Worm (Caenorhabditis elegans): ENCODE measurements around the gene B0252.3.
"Not testable (repeated sequence)": the region's sequence is repeated elsewhere in the genome, so short reads cannot be mapped to it uniquely, and the experiment has no call there.

Gene B0252.3

ce11 chrII:6907657-6908056, at the start of gene B0252.3:
Gene B0252.3, minus strand, starts transcription at chrII:6907757.
- TF ChIP-seq unc-62 (GFP tag; optimal IDR thresholded peaks at IDR 0.05 in 1 of 2), result peak in 1 of 2 experiments; percentile 75
- not testable (repeated sequence) for TF ChIP-seq unc-62 (tag; optimal IDR thresholded peaks at IDR 0.05)

- TF ChIP-seq zfp-3 (GFP tag; conservative IDR thresholded peaks at IDR 0.05) (no peak), lir-3 (tag; optimal IDR thresholded peaks at IDR 0.05) (no peak), aha-1 (tag) (peak; percentile 92), daf-16 (GFP tag; optimal IDR thresholded peaks at IDR 0.05) (no peak), daf-16 (tag; optimal IDR thresholded peaks at IDR 0.05) (peak; percentile 33), lim-7 (GFP tag; IDR thresholded peaks at IDR 0.05) (no peak), lin-38 (GFP tag; IDR thresholded peaks at IDR 0.05) (peak; percentile 14; the same call in 1 of the 2 replicates), dve-1 (tag; optimal IDR thresholded peaks at IDR 0.05; ENCODE audit: insufficient read depth) (peak; percentile 10), arid-1 (GFP tag; conservative IDR thresholded peaks at IDR 0.05) (peak; percentile 35; the same call in 1 of the 2 replicates), lsy-2 (tag; optimal IDR thresholded peaks at IDR 0.05) (peak in 1 of 2 experiments; percentile 12)
These were observed 47.6 kb upstream of the B0252.3 start for ce11 chrII:6955084-6955697.

- peak; percentile 27 for TF ChIP-seq lin-15B (tag; optimal IDR thresholded peaks at IDR 0.05)
- peak; percentile 52 for TF ChIP-seq cey-2 (tag; optimal IDR thresholded peaks at IDR 0.05; ENCODE audit: borderline replicate concordance, insufficient read depth)
- TF ChIP-seq ceh-44 (GFP tag; IDR thresholded peaks at IDR 0.05), result no peak
- peak in 1 of 2 experiments; percentile 100 for TF ChIP-seq unc-62 (GFP tag; optimal IDR thresholded peaks at IDR 0.05 in 1 of 2)
- no peak for TF ChIP-seq unc-62 (tag; optimal IDR thresholded peaks at IDR 0.05)
- peak; percentile 28 for TF ChIP-seq skn-1 (tag; optimal IDR thresholded peaks at IDR 0.05)
- TF ChIP-seq pha-4 (GFP tag; IDR thresholded peaks at IDR 0.05), result peak; percentile 64
- no peak for TF ChIP-seq pha-4 (tag; optimal IDR thresholded peaks at IDR 0.05)
- no peak for TF ChIP-seq Y105C5A.15 (GFP tag; IDR thresholded peaks at IDR 0.05)
- no peak for TF ChIP-seq ztf-11 (tag; optimal IDR thresholded peaks at IDR 0.05)
- no peak for TF ChIP-seq mxl-2 (GFP tag; conservative IDR thresholded peaks at IDR 0.05)
- peak; percentile 83 for TF ChIP-seq spr-1 (tag; optimal IDR thresholded peaks at IDR 0.05)
- no peak for TF ChIP-seq unc-39 (tag; optimal IDR thresholded peaks at IDR 0.05)
- TF ChIP-seq php-3 (GFP tag; IDR thresholded peaks at IDR 0.05), result peak; percentile 82
- peak; percentile 83 for TF ChIP-seq nhr-48 (tag; optimal IDR thresholded peaks at IDR 0.05)
- no peak for TF ChIP-seq lim-7 (GFP tag; IDR thresholded peaks at IDR 0.05)
- TF ChIP-seq nhr-111 (GFP tag; optimal IDR thresholded peaks at IDR 0.05), result no peak
- peak in 1 of 2 experiments; percentile 60 for TF ChIP-seq ZK546.5 (tag; optimal IDR thresholded peaks at IDR 0.05)
- 0 out of 2 replicates have a peak, but pooled peaks have one; percentile 45 for TF ChIP-seq nhr-42 (GFP tag; IDR thresholded peaks at IDR 0.05)
- TF ChIP-seq egl-27 (tag; optimal IDR thresholded peaks at IDR 0.05), result no peak
- no peak for TF ChIP-seq tag-97 (GFP tag; IDR thresholded peaks at IDR 0.05)
- peak; percentile 32 to 34 for TF ChIP-seq daf-16 (GFP tag; optimal IDR thresholded peaks at IDR 0.05)
- TF ChIP-seq daf-16 (tag; optimal IDR thresholded peaks at IDR 0.05), result peak; percentile 90
- TF ChIP-seq ztf-7 (tag; optimal IDR thresholded peaks at IDR 0.05), result peak; percentile 77
- TF ChIP-seq Y48G9A.11 (GFP tag; IDR thresholded peaks at IDR 0.05), result no peak
- peak; percentile 96 for TF ChIP-seq hlh-11 (tag; optimal IDR thresholded peaks at IDR 0.05)
- TF ChIP-seq arid-1 (GFP tag; conservative IDR thresholded peaks at IDR 0.05), result peak; percentile 89
- TF ChIP-seq snpc-4 (tag; optimal IDR thresholded peaks at IDR 0.05), result peak; percentile 72
- TF ChIP-seq jun-1 (tag; optimal IDR thresholded peaks at IDR 0.05), result peak; percentile 81
- TF ChIP-seq T26A8.4 (GFP tag; IDR thresholded peaks at IDR 0.05), result peak; percentile 88
- no peak for TF ChIP-seq F49E8.2 (tag; optimal IDR thresholded peaks at IDR 0.05; ENCODE audit: borderline replicate concordance)
- TF ChIP-seq nhr-77 (tag; optimal IDR thresholded peaks at IDR 0.05), result peak; percentile 93
- peak; percentile 89 for TF ChIP-seq duxl-1 (tag; optimal IDR thresholded peaks at IDR 0.05; ENCODE audit: poor library complexity)
- peak; percentile 83 for TF ChIP-seq dpl-1 (GFP tag; optimal IDR thresholded peaks at IDR 0.05)
- TF ChIP-seq nhr-102 (tag; optimal IDR thresholded peaks at IDR 0.05), result peak; percentile 78
- TF ChIP-seq nhr-11 (tag; optimal IDR thresholded peaks at IDR 0.05), result peak; percentile 98
- no peak for TF ChIP-seq snpc-1.2 (GFP tag; IDR thresholded peaks at IDR 0.05)
- no peak for TF ChIP-seq ceh-82 (tag; optimal IDR thresholded peaks at IDR 0.05)
- 0 out of 2 replicates have a peak, but pooled peaks have one; percentile 12 for TF ChIP-seq nhr-41 (GFP tag; IDR thresholded peaks at IDR 0.05)
- TF ChIP-seq dmd-9 (GFP tag; IDR thresholded peaks at IDR 0.05), result no peak
These were observed 43.8 kb upstream of the B0252.3 start, which contains the start of the genes malt-1 and ceh-38 for ce11 chrII:6951250-6951806. Gene malt-1, minus strand, starts transcription at chrII:6951300. Gene ceh-38, plus strand, starts transcription at chrII:6951526.
